Worm (Caenorhabditis elegans): ENCODE results near the gene H23N18.5.

The H23N18.5 gene

DNA sequence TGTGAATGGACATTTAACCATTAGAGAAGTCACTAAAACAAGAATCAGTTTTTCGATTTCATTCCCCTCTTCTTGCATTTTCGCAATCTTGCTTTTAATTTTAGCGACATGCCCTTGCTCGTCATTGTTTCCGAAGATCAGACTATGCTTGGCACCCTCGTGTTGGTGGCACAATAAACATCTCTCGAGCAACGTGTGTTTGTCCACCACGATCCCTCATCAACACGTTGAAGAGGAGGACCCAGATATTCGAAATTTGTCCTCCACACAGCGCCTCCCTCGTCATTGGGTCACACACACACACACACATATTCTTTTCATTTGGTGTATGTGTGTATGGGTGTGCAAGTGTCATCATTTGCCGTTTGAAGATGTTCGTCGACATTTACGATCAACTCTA is 46.8 kb downstream of the H23N18.5 start, which contains the start of gene srd-32:
Gene srd-32, plus strand, starts transcription at position 301 of the 400 bp plus-strand sequence.
- TF ChIP-seq sup-37 (GFP tag; optimal IDR thresholded peaks at IDR 0.05) (no peak), rnt-1 (tag; optimal IDR thresholded peaks at IDR 0.05) (no peak), dsc-1 (tag; optimal IDR thresholded peaks at IDR 0.05) (peak; percentile 68)

DNA sequence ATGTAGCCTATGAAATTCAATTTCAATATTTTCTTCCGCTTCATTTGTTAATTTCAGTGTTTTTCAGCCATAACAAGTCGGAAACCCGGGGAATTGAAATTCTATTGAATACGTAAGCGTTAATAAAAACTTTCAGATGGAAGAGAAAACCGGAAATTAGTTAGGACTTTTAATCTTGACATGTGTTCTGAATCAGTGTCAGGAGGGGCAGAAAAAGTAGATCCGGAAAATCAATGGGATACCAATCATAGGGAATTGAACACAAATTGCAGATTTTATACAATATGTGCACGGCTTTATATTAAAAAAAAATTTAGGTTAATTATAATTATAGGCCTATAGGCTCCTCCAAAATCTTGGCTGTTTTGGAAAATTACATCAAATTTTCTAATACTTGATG is 47.9 kb downstream of the H23N18.5 start:
- TF ChIP-seq fkh-4 (tag; optimal IDR thresholded peaks at IDR 0.05; ENCODE audit: borderline replicate concordance), result peak; percentile 78
- no peak for TF ChIP-seq ztf-4 (tag; optimal IDR thresholded peaks at IDR 0.05)
- peak; percentile 4 for TF ChIP-seq fkh-8 (tag; optimal IDR thresholded peaks at IDR 0.05)
- TF ChIP-seq dsc-1 (tag; optimal IDR thresholded peaks at IDR 0.05), result peak; percentile 92

DNA sequence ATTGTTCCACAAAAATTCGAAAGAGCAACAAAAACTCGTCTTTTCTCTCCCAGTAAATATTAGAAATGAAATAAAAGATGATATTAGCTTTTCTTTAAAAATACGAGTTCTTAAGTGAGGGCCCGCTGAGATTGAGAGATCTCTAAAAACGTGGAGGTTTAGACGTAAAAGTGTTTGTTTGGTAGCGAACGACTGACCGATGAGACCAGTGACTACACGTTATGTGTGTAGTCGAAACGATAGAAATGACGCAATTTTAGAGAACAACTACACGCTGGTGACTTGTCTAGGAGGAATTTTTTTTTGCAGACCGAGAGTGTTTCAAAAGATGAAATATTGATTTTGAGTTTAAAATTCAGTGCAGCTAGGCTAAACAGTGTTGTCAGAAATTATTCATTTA is 49.4 kb downstream of the H23N18.5 start, which contains the start of gene C37H5.13:
Gene C37H5.13, minus strand, starts transcription at position 229 of the 400 bp plus-strand sequence.
- no peak for TF ChIP-seq zip-4 (GFP tag; optimal IDR thresholded peaks at IDR 0.05)
- TF ChIP-seq C16A3.4 (tag; optimal IDR thresholded peaks at IDR 0.05), result peak; percentile 1
- TF ChIP-seq nhr-77 (tag; optimal IDR thresholded peaks at IDR 0.05), result peak; percentile 27
- TF ChIP-seq rnt-1 (tag; optimal IDR thresholded peaks at IDR 0.05), result no peak
- TF ChIP-seq alr-1 (tag; optimal IDR thresholded peaks at IDR 0.05; ENCODE audit: borderline replicate concordance), result no peak
- TF ChIP-seq ama-1 (optimal IDR thresholded peaks at IDR 0.05), result no peak
- TF ChIP-seq mep-1 (tag; optimal IDR thresholded peaks at IDR 0.05), result peak; percentile 21
- TF ChIP-seq ztf-4 (tag; optimal IDR thresholded peaks at IDR 0.05), result peak; percentile 18
- TF ChIP-seq swsn-7 (tag; optimal IDR thresholded peaks at IDR 0.05), result no peak
- TF ChIP-seq fkh-10 (GFP tag; optimal IDR thresholded peaks at IDR 0.05), result no peak
- TF ChIP-seq nhr-28 (tag; optimal IDR thresholded peaks at IDR 0.05), result no peak
- TF ChIP-seq lin-35 (GFP tag; optimal IDR thresholded peaks at IDR 0.05), result peak in 1 of 2 experiments; percentile 32
- TF ChIP-seq hlh-17 (GFP tag; optimal IDR thresholded peaks at IDR 0.05; ENCODE audit: borderline replicate concordance), result no peak
- peak; percentile 53 for TF ChIP-seq nhr-20 (tag; optimal IDR thresholded peaks at IDR 0.05)
- peak; percentile 49 for TF ChIP-seq nhr-71 (tag; optimal IDR thresholded peaks at IDR 0.05)
- no peak for TF ChIP-seq ets-5 (GFP tag; IDR thresholded peaks at IDR 0.05)
- peak; percentile 50 for TF ChIP-seq nhr-85 (tag)
- peak; percentile 73 for TF ChIP-seq lin-14 (GFP tag; optimal IDR thresholded peaks at IDR 0.05)
- peak; percentile 31 for TF ChIP-seq snu-23 (GFP tag; optimal IDR thresholded peaks at IDR 0.05)
